Worm (Caenorhabditis elegans) whole organism, L2 larva: ENCODE results near the gene W08G11.5.

Experiments used
- C34F6.9 ChIP-seq: fragments of 150-350 bp; optimal IDR thresholded peaks from 2 replicates; lab custom pipeline; 2014; ENCODE audit warnings: missing biosample characterization, missing genetic modification characterization
- F13H6.1 ChIP-seq: sonication (generic microtip); optimal IDR thresholded peaks from 2 replicates; lab custom pipeline; 2016; ENCODE audit warnings: missing genetic modification characterization, missing compliant biosample characterization
- R02D3.7 ChIP-seq: fragments of 150-350 bp; optimal IDR thresholded peaks from 2 replicates; lab custom pipeline; 2014; ENCODE audit warnings: missing biosample characterization, missing genetic modification characterization
- Y55F3AM.14 ChIP-seq: fragments of 200-800 bp; sonication (Bioruptor generic); optimal IDR thresholded peaks from 2 replicates; lab custom pipeline; 2018; ENCODE audit warnings: mild to moderate bottlenecking, missing genetic modification characterization, missing compliant biosample characterization
- ZK546.5 ChIP-seq: sonication (generic microtip); optimal IDR thresholded peaks from 2 replicates; lab custom pipeline; 2017; ENCODE audit warnings: missing biosample characterization, missing genetic modification characterization
- alr-1 ChIP-seq: fragments of 150-350 bp; optimal IDR thresholded peaks from 2 replicates; lab custom pipeline; 2014; ENCODE audit warnings: missing biosample characterization, missing genetic modification characterization
- aly-2 ChIP-seq: fragments of 150-350 bp; optimal IDR thresholded peaks from 2 replicates; lab custom pipeline; 2014; ENCODE audit warnings: missing biosample characterization, missing genetic modification characterization
- ama-1 ChIP-seq: fragments of 150-350 bp; optimal IDR thresholded peaks from 2 replicates; lab custom pipeline; 2018; ENCODE audit warnings: inconsistent platforms
- blmp-1 ChIP-seq: sonication (generic microtip); optimal IDR thresholded peaks from 2 replicates; lab custom pipeline; 2017; ENCODE audit warnings: missing genetic modification characterization, mild to moderate bottlenecking, missing compliant biosample characterization, antibody characterized with exemption, moderate library complexity; ENCODE audit not compliant: insufficient read depth
- ceh-16 ChIP-seq: fragments of 150-350 bp; optimal IDR thresholded peaks from 2 replicates; lab custom pipeline; 2014; ENCODE audit warnings: missing biosample characterization, missing genetic modification characterization
- ceh-82 ChIP-seq: fragments of 150-350 bp; optimal IDR thresholded peaks from 2 replicates; lab custom pipeline; 2014; ENCODE audit warnings: missing biosample characterization, missing genetic modification characterization
- crh-2 ChIP-seq: sonication (generic microtip); optimal IDR thresholded peaks from 2 replicates; lab custom pipeline; 2017; ENCODE audit warnings: missing biosample characterization, missing genetic modification characterization
- dmd-4 ChIP-seq: sonication (generic microtip); optimal IDR thresholded peaks from 2 replicates; lab custom pipeline; 2017; ENCODE audit warnings: missing biosample characterization, missing genetic modification characterization
- egl-27 ChIP-seq: sonication (generic microtip); optimal IDR thresholded peaks from 3 replicates; lab custom pipeline; 2017; ENCODE audit warnings: missing biosample characterization, missing genetic modification reagents, missing genetic modification characterization
- elt-1 ChIP-seq: fragments of 150-350 bp; optimal IDR thresholded peaks from 2 replicates; lab custom pipeline; 2014; ENCODE audit warnings: missing biosample characterization, missing genetic modification characterization
- elt-3 ChIP-seq: sonication (generic microtip); optimal IDR thresholded peaks from 2 replicates; lab custom pipeline; 2017; ENCODE audit warnings: missing biosample characterization, missing genetic modification characterization
- fos-1 ChIP-seq: fragments of 150-350 bp; optimal IDR thresholded peaks from 2 replicates; lab custom pipeline; 2014; ENCODE audit warnings: missing biosample characterization, missing genetic modification characterization
- gmeb-1 ChIP-seq: fragments of 150-350 bp; optimal IDR thresholded peaks from 2 replicates; lab custom pipeline; 2014; ENCODE audit warnings: missing biosample characterization, missing genetic modification characterization
- lin-11 ChIP-seq: fragments of 150-350 bp; sonication (generic microtip); optimal IDR thresholded peaks from 2 replicates; lab custom pipeline; 2014; ENCODE audit warnings: missing biosample characterization, missing genetic modification characterization, inconsistent platforms, mixed read lengths
- lin-13 ChIP-seq: fragments of 150-350 bp; optimal IDR thresholded peaks from 2 replicates; lab custom pipeline; 2014; ENCODE audit warnings: missing biosample characterization, missing genetic modification reagents, missing genetic modification characterization
- lin-39 ChIP-seq: fragments of 150-350 bp; optimal IDR thresholded peaks from 2 replicates; lab custom pipeline; 2014; ENCODE audit warnings: missing biosample characterization, missing genetic modification reagents, missing genetic modification characterization
- lsy-2 ChIP-seq, 2 experiments: fragments of 150-350 bp in 1 of 2; sonication (generic microtip) in 1 of 2; optimal IDR thresholded peaks; 2 replicates each; lab custom pipeline; 2014 to 2017; ENCODE audit warnings: missing biosample characterization in 2 of 2, missing genetic modification characterization in 2 of 2
- mab-5 ChIP-seq: fragments of 150-350 bp; optimal IDR thresholded peaks from 2 replicates; lab custom pipeline; 2014; ENCODE audit warnings: missing biosample characterization, missing genetic modification characterization
- mbf-1 ChIP-seq: sonication (generic microtip); optimal IDR thresholded peaks from 2 replicates; lab custom pipeline; 2017; ENCODE audit warnings: missing biosample characterization, missing genetic modification characterization
- nhr-10 ChIP-seq: sonication (generic microtip); optimal IDR thresholded peaks from 2 replicates; lab custom pipeline; 2017; ENCODE audit warnings: missing biosample characterization, missing genetic modification characterization
- nhr-11 ChIP-seq: fragments of 150-350 bp; optimal IDR thresholded peaks from 2 replicates; lab custom pipeline; 2014; ENCODE audit warnings: missing biosample characterization, missing genetic modification characterization
- nhr-12 ChIP-seq: fragments of 150-350 bp; optimal IDR thresholded peaks from 2 replicates; lab custom pipeline; 2014; ENCODE audit warnings: missing biosample characterization, missing genetic modification characterization
- nhr-129 ChIP-seq: fragments of 150-350 bp; optimal IDR thresholded peaks from 2 replicates; lab custom pipeline; 2014; ENCODE audit warnings: missing biosample characterization, missing genetic modification characterization
- nhr-21 ChIP-seq: fragments of 150-350 bp; optimal IDR thresholded peaks from 2 replicates; lab custom pipeline; 2014; ENCODE audit warnings: missing biosample characterization, missing genetic modification characterization
- nhr-23 ChIP-seq: fragments of 150-350 bp; optimal IDR thresholded peaks from 2 replicates; lab custom pipeline; 2014; ENCODE audit warnings: missing biosample characterization, missing genetic modification reagents, missing genetic modification characterization
- nhr-237 ChIP-seq: fragments of 150-350 bp; optimal IDR thresholded peaks from 2 replicates; lab custom pipeline; 2014; ENCODE audit warnings: missing biosample characterization, missing genetic modification characterization
- nhr-25 ChIP-seq: fragments of 150-350 bp; sonication (generic microtip); optimal IDR thresholded peaks from 3 replicates; lab custom pipeline; 2014; ENCODE audit warnings: missing biosample characterization, missing genetic modification characterization
- nhr-6 ChIP-seq: fragments of 150-350 bp; optimal IDR thresholded peaks from 2 replicates; lab custom pipeline; 2014; ENCODE audit warnings: missing biosample characterization, missing genetic modification characterization
- nhr-77 ChIP-seq: fragments of 150-350 bp; optimal IDR thresholded peaks from 2 replicates; lab custom pipeline; 2014; ENCODE audit warnings: missing biosample characterization, missing genetic modification characterization
- peb-1 ChIP-seq: fragments of 150-350 bp; optimal IDR thresholded peaks from 2 replicates; lab custom pipeline; 2014; ENCODE audit warnings: missing biosample characterization, missing genetic modification characterization
- sem-4 ChIP-seq: fragments of 150-350 bp; optimal IDR thresholded peaks from 2 replicates; lab custom pipeline; 2014; ENCODE audit warnings: missing biosample characterization, missing genetic modification reagents, missing genetic modification characterization
- sma-3 ChIP-seq: sonication (generic microtip); optimal IDR thresholded peaks from 2 replicates; lab custom pipeline; 2016; ENCODE audit warnings: missing genetic modification reagents, missing genetic modification characterization, missing compliant biosample characterization
- snpc-4 ChIP-seq: fragments of 150-350 bp; optimal IDR thresholded peaks from 2 replicates; lab custom pipeline; 2014; ENCODE audit warnings: missing biosample characterization, missing genetic modification characterization
- unc-39 ChIP-seq: fragments of 150-350 bp; optimal IDR thresholded peaks from 2 replicates; lab custom pipeline; 2014; ENCODE audit warnings: missing biosample characterization, missing genetic modification characterization
- unc-55 ChIP-seq: fragments of 150-350 bp; sonication (generic microtip); optimal IDR thresholded peaks from 3 replicates; lab custom pipeline; 2014; ENCODE audit warnings: missing biosample characterization, missing genetic modification reagents, missing genetic modification characterization
- unc-62 ChIP-seq: fragments of 150-350 bp; optimal IDR thresholded peaks from 2 replicates; lab custom pipeline; 2014; ENCODE audit warnings: missing biosample characterization, missing genetic modification reagents, missing genetic modification characterization
- zag-1 ChIP-seq: fragments of 150-350 bp; optimal IDR thresholded peaks from 2 replicates; lab custom pipeline; 2014; ENCODE audit warnings: missing biosample characterization, missing genetic modification characterization
- ztf-1 ChIP-seq: fragments of 200-800 bp; sonication (Bioruptor generic); conservative IDR thresholded peaks from 2 replicates; pipeline ENCODE4 v1.3.6; 2022; ENCODE audit warnings: missing genetic modification characterization, missing compliant biosample characterization
- ztf-11 ChIP-seq: sonication (generic microtip); optimal IDR thresholded peaks from 2 replicates; lab custom pipeline; 2017; ENCODE audit warnings: missing biosample characterization, missing genetic modification characterization
- ztf-4 ChIP-seq: fragments of 150-350 bp; optimal IDR thresholded peaks from 2 replicates; lab custom pipeline; 2014; ENCODE audit warnings: missing biosample characterization, missing genetic modification characterization

The W08G11.5 gene

ce11 chrV:16361350-16361749 lies 15.0 kb upstream of the W08G11.5 start:
- TF ChIP-seq unc-62 (GFP tag; lab: Kevin White, UChicago) (no peak), R02D3.7 (tag; lab: Kevin White, UChicago) (no peak), nhr-25 (tag; lab: Kevin White, UChicago) (no peak), nhr-77 (tag; lab: Kevin White, UChicago) (no peak), alr-1 (tag; lab: Kevin White, UChicago) (no peak), lin-11 (no peak), nhr-10 (tag; lab: Kevin White, UChicago) (no peak), elt-1 (no peak), nhr-12 (tag; lab: Kevin White, UChicago) (no peak), nhr-6 (tag; lab: Kevin White, UChicago) (no peak), ztf-11 (no peak), aly-2 (tag; lab: Kevin White, UChicago) (no peak), lin-13 (GFP tag; lab: Kevin White, UChicago) (no peak), unc-39 (no peak), mbf-1 (no peak)
- TF ChIP-seq, all 48 proteins: peak for 0

ce11 chrV:16357253-16357652 lies 10.9 kb upstream of the W08G11.5 start, which contains the start of gene pptr-1:
TSS of gene pptr-1 (plus strand) at chrV:16357521.
- TF ChIP-seq elt-3 = no peak
- no peak for TF ChIP-seq lin-11
- TF ChIP-seq elt-1 = no peak
- TF ChIP-seq blmp-1 (tag; lab: Kevin White, UChicago) = peak; percentile 86
- no peak for TF ChIP-seq C34F6.9 (tag; lab: Kevin White, UChicago)
- no peak for TF ChIP-seq ama-1
- TF ChIP-seq unc-39 = no peak
- TF ChIP-seq lin-13 (GFP tag; lab: Kevin White, UChicago) = no peak
- no peak for TF ChIP-seq zag-1 (tag; lab: Kevin White, UChicago)
- no peak for TF ChIP-seq peb-1 (tag; lab: Kevin White, UChicago)
- TF ChIP-seq nhr-11 (tag; lab: Kevin White, UChicago) = no peak
- TF ChIP-seq fos-1 (tag; lab: Kevin White, UChicago) = peak; percentile 70
- peak; percentile 12 for TF ChIP-seq crh-2

- TF ChIP-seq fos-1 (tag; lab: Kevin White, UChicago) = no peak
Observed at ce11 chrV:16356798-16357197, 10.5 kb upstream of the W08G11.5 start.

- no peak for TF ChIP-seq nhr-77 (tag; lab: Kevin White, UChicago)
- TF ChIP-seq mbf-1 = no peak
- TF ChIP-seq dmd-4 = no peak
- TF ChIP-seq ztf-1 (GFP tag; lab: Robert Waterston, UW) = no peak
- peak; percentile 87 for TF ChIP-seq sma-3 (GFP tag; lab: Kevin White, UChicago)
- TF ChIP-seq lsy-2 (tag; optimal IDR thresholded peaks at IDR 0.05; lab: Kevin White, UChicago) = peak; percentile 57 to 88
- TF ChIP-seq unc-62 (GFP tag; lab: Kevin White, UChicago) = no peak
- no peak for TF ChIP-seq ztf-11
- peak; percentile 80 for TF ChIP-seq snpc-4 (tag; lab: Kevin White, UChicago)
- TF ChIP-seq nhr-11 (tag; lab: Kevin White, UChicago) = no peak
- TF ChIP-seq zag-1 (tag; lab: Kevin White, UChicago) = peak; percentile 80
- TF ChIP-seq elt-3 = no peak
- TF ChIP-seq ZK546.5 (tag; lab: Kevin White, UChicago) = peak; percentile 30
- TF ChIP-seq unc-55 (GFP tag; lab: Kevin White, UChicago) = peak; percentile 78
- TF ChIP-seq gmeb-1 (tag; lab: Kevin White, UChicago) = peak; percentile 76
- TF ChIP-seq nhr-12 (tag; lab: Kevin White, UChicago) = no peak
- TF ChIP-seq peb-1 (tag; lab: Kevin White, UChicago) = no peak
- peak; percentile 87 for TF ChIP-seq fos-1 (tag; lab: Kevin White, UChicago)
- peak; percentile 57 for TF ChIP-seq ztf-4 (tag; lab: Kevin White, UChicago)
- no peak for TF ChIP-seq lin-39 (tag; lab: Kevin White, UChicago)
- TF ChIP-seq nhr-237 (tag; lab: Kevin White, UChicago) = no peak
- TF ChIP-seq nhr-6 (tag; lab: Kevin White, UChicago) = peak; percentile 74
- peak; percentile 89 for TF ChIP-seq Y55F3AM.14 (GFP tag; lab: Kevin White, UChicago)
- TF ChIP-seq aly-2 (tag; lab: Kevin White, UChicago) = no peak
- TF ChIP-seq ceh-16 (tag; lab: Kevin White, UChicago) = peak; percentile 67
- peak; percentile 93 for TF ChIP-seq crh-2
- peak; percentile 94 for TF ChIP-seq nhr-129 (tag; lab: Kevin White, UChicago)
- TF ChIP-seq nhr-25 (tag; lab: Kevin White, UChicago) = peak; percentile 81
- no peak for TF ChIP-seq nhr-10 (tag; lab: Kevin White, UChicago)
- TF ChIP-seq lin-13 (GFP tag; lab: Kevin White, UChicago) = peak; percentile 79
- no peak for TF ChIP-seq nhr-23 (tag; lab: Kevin White, UChicago)
- peak; percentile 54 for TF ChIP-seq ama-1
- no peak for TF ChIP-seq ceh-82 (tag; lab: Kevin White, UChicago)
- peak; percentile 1 for TF ChIP-seq mab-5
- TF ChIP-seq F13H6.1 (tag; lab: Kevin White, UChicago) = peak; percentile 93
- peak; percentile 75 for TF ChIP-seq sem-4
- no peak for TF ChIP-seq unc-39
- TF ChIP-seq nhr-21 (tag; lab: Kevin White, UChicago) = peak; percentile 89
- peak; percentile 80 for TF ChIP-seq egl-27
- TF ChIP-seq blmp-1 (tag; lab: Kevin White, UChicago) = peak; percentile 79
- peak; percentile 92 for TF ChIP-seq lin-11
- peak; percentile 95 for TF ChIP-seq C34F6.9 (tag; lab: Kevin White, UChicago)
Observed at ce11 chrV:16355941-16356340, 9.6 kb upstream of the W08G11.5 start.
